Fruit fly (Drosophila melanogaster): ENCODE measurements around the gene CG42371.

CG42371 gene

DNA sequence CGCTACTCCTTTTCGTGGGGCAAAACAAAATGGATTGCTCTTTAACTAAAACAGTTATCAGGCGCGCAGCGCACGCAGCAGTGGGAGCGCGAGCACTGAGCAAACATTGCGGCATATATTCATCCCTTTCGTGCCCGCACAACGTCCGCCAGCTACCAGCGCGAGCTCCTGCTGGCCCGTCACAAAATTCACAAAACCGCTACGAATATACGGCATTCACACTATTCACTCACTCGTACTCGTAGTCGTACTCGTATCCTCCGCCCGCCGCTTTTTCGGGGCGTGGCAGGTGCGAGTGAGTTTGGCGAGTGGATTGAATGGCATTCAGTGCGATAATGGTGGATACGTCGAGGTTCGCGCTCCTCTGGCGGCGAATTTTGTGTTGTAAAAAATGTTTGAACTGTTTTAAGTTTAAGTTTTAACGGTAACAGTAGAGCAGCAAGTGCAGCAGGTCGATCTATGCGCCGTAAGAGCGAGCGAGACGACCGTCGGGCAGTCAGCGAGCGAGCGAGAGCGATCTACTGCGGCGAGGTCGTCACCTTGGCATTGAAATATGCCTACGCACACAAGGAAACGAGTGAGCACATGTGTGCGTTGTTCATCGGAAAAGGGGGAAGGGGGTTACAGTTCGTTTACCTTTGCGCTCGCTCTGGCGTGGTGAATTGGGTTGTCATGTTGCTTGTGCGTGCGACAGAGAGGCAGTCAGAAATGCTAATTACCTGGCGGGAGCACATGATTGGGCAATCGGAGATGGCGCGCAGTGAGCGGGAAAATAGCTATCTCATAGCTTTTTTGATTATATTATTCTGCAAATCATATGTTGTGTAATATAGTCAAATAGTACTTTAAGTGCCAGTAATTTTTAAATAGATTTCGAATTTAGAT lies 20.2 kb downstream of the CG42371 start:
- TF ChIP-seq insv (optimal IDR thresholded peaks at IDR 0.05) (no peak), Myc (optimal IDR thresholded peaks at IDR 0.05) (no peak), ttk (optimal IDR thresholded peaks at IDR 0.05) (no peak), h (optimal IDR thresholded peaks at IDR 0.05) (no peak), psq (optimal IDR thresholded peaks at IDR 0.05) (no peak), Sin3A (optimal IDR thresholded peaks at IDR 0.05) (no peak)

DNA sequence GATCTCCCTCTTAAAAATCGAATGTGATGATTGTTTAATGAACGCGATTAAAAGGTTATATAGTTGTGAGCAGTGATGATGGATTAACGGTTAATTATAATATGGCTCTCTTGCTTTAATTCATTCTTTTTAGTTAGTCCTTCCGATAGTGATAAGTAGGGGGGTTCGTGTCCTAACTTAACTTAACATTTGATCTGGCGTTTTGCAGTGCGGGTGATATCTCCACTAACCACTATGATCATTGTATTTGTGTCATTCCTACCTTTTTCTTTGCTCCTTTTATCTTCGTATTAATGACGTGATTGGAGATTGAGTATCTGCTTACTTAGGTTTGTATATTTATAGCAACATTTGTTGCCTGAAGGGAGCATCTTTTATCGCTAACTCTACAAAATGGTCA lies 21.7 kb downstream of the CG42371 start:
- no peak for TF ChIP-seq insv (optimal IDR thresholded peaks at IDR 0.05)
- TF ChIP-seq Sin3A (optimal IDR thresholded peaks at IDR 0.05): no peak
- TF ChIP-seq psq (optimal IDR thresholded peaks at IDR 0.05): no peak
- no peak for TF ChIP-seq Myc (optimal IDR thresholded peaks at IDR 0.05)
- TF ChIP-seq ttk (optimal IDR thresholded peaks at IDR 0.05): no peak
- TF ChIP-seq h (optimal IDR thresholded peaks at IDR 0.05): no peak

DNA sequence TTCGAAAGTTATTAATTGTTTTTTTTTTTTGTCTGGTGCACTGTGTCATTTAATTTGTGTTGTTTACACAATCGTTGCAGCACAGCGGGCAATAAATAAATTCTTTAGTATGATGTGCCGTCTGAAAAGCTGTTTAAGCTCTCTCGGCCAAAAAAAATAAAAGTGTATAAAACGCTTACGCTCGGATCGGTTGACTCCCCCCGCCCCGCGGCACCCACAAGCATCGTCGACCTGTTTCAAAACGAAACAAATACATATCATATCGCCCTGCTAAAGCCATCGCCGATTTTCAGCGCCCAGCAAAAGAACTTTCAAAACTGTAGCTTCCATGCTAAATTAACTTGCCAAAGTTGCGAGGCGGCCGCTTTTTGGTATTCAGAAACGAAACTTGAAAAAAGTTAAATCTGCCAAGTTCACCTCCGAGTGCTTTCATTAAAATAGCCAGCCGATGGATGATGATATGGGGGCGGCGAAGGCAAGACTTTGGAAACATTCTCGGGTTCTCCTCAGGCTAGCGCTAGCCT lies 22.7 kb downstream of the CG42371 start:
- TF ChIP-seq ttk (optimal IDR thresholded peaks at IDR 0.05) (no peak), psq (optimal IDR thresholded peaks at IDR 0.05) (no peak), Myc (optimal IDR thresholded peaks at IDR 0.05) (no peak), Sin3A (optimal IDR thresholded peaks at IDR 0.05) (no peak), h (optimal IDR thresholded peaks at IDR 0.05) (peak; percentile 32), insv (optimal IDR thresholded peaks at IDR 0.05) (peak; percentile 22)

DNA sequence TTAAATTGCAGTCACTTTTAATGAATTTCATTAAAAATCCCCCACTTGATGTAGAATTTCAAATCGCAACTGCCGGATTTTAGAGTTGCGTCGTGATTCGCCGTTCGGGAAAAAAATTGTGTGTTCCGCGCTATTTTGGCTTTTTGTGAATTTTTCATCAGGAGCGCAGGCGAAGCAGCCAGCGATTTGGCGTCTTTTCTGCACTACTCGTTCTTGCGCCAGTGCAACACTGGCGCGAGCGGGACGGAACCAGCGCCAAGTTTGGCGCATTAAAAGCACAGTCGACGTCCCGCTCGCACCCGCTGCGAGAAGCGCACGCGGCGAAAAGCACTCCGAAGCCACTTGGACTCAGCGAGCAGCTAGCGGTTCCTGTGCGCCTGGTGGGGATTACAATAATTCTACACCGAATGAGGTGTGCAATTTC lies 23.7 kb downstream of the CG42371 start:
- TF ChIP-seq insv (optimal IDR thresholded peaks at IDR 0.05) (no peak), Sin3A (optimal IDR thresholded peaks at IDR 0.05) (no peak), psq (optimal IDR thresholded peaks at IDR 0.05) (no peak), Myc (optimal IDR thresholded peaks at IDR 0.05) (no peak), h (optimal IDR thresholded peaks at IDR 0.05) (no peak), ttk (optimal IDR thresholded peaks at IDR 0.05) (no peak)

DNA sequence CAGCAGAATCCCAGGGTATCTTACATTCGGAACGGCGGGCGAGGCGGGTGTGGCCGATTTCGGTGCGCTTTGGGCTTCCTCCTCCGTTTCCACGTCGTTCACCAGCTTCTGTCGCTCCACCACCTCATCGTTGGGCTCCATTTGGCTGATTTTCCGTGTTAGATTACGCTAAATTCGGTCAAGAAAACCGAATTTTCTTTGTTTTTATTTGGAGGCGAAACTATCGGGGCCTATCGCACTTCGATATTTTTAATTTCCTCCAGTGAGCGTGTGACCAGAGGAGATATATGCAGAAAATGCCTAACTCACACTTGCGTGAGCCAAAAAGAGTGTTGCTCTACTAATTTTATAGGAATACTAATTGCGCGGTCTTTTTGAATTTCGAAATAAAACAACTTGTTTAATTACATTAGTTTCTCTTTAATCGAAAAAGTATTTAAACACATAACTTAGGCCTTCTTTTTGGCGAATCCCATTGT lies 24.9 kb downstream of the CG42371 start, which contains the start of gene CG10874:
TSS of gene CG10874 (minus strand) at position 264 of the 479 bp plus-strand sequence.
- TF ChIP-seq Sin3A (optimal IDR thresholded peaks at IDR 0.05) (no peak), insv (optimal IDR thresholded peaks at IDR 0.05) (no peak), Myc (optimal IDR thresholded peaks at IDR 0.05) (no peak), h (optimal IDR thresholded peaks at IDR 0.05) (no peak), psq (optimal IDR thresholded peaks at IDR 0.05) (no peak), ttk (optimal IDR thresholded peaks at IDR 0.05) (no peak)

DNA sequence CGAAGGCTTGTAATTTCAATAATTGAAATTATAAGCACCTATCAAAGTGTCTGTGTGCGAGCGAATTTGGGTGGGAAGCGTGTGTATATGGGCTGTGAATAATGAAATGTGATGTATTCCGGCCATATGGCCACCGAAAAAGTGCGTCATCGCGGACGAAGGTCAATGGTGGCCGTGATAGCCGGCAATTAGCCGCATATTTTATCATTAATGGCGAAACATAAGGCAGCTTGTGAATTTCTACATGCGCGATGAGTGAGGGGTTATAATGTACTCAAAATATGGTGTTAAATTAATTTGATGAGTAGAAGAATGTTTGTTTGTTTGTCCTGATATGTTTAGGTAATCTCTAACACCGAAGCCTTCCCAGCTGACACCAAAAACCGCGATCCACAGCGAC lies 25.6 kb downstream of the CG42371 start:
- TF ChIP-seq insv (optimal IDR thresholded peaks at IDR 0.05): no peak
- TF ChIP-seq Myc (optimal IDR thresholded peaks at IDR 0.05): no peak
- no peak for TF ChIP-seq ttk (optimal IDR thresholded peaks at IDR 0.05)
- TF ChIP-seq psq (optimal IDR thresholded peaks at IDR 0.05): no peak
- no peak for TF ChIP-seq Sin3A (optimal IDR thresholded peaks at IDR 0.05)
- TF ChIP-seq h (optimal IDR thresholded peaks at IDR 0.05): no peak

DNA sequence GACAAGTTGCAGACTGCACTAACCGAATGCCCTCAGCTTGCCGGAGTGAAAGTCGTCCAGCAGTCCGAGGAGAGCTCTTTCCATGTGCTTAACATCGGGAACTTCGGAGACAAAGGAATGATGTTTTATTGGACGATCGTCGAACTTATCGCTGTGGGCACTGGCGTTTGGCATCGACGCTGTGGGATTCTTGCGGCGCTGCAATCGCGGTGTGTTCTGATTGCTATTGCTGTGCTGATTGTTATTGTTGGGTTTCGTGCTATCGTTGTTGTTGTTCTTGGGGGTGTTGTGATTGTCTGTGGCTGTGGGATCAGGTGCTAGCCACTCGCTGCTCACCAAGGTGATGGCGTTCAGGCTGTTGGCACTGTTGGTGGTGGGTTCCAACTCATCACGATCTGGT lies 26.4 kb downstream of the CG42371 start:
- TF ChIP-seq insv (optimal IDR thresholded peaks at IDR 0.05): no peak
- TF ChIP-seq h (optimal IDR thresholded peaks at IDR 0.05): no peak
- TF ChIP-seq Myc (optimal IDR thresholded peaks at IDR 0.05): no peak
- no peak for TF ChIP-seq psq (optimal IDR thresholded peaks at IDR 0.05)
- no peak for TF ChIP-seq Sin3A (optimal IDR thresholded peaks at IDR 0.05)
- no peak for TF ChIP-seq ttk (optimal IDR thresholded peaks at IDR 0.05)

DNA sequence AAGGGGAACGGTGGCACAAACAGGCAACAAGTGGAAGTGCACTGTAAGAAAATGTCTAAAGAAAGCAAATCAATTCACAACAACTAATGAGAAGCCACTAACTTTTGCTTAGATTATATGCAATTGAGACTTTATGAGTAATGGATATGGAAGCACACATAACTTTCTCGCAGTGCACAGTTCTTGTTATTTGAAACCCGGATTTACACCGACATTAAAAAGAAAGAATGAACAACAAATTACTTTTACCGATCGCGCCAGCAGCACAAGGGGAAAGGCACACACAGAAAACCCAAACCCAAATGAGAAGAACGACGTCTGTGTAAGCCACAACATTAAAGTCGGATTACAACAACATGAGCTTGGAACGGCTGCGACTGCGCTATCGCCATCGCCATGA lies 27.9 kb downstream of the CG42371 start:
- TF ChIP-seq Myc (optimal IDR thresholded peaks at IDR 0.05) (no peak), h (optimal IDR thresholded peaks at IDR 0.05) (no peak), psq (optimal IDR thresholded peaks at IDR 0.05) (no peak), ttk (optimal IDR thresholded peaks at IDR 0.05) (no peak), insv (optimal IDR thresholded peaks at IDR 0.05) (no peak), Sin3A (optimal IDR thresholded peaks at IDR 0.05) (no peak)

DNA sequence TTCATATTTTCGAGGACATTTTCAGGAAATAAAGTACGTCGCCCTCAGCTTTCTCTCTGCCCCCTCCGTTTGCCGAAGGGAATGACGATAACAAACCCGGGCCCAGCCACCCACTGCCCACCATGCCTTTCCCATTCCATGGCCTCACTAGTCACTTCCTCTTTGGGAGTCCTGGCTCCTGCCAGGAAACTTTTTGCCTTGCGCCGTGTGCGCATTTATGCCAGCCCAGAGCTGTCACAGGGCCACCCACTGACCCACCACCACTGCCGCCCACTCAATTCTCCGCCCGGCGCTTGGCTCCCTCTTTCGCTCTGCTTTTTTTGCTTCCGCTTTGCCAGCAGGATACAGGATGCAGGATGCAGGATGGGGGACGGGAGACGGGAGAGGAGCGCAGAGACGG lies 29.6 kb downstream of the CG42371 start:
- TF ChIP-seq h (optimal IDR thresholded peaks at IDR 0.05) (no peak), Sin3A (optimal IDR thresholded peaks at IDR 0.05) (no peak), psq (optimal IDR thresholded peaks at IDR 0.05) (no peak), ttk (optimal IDR thresholded peaks at IDR 0.05) (no peak), insv (optimal IDR thresholded peaks at IDR 0.05) (no peak), Myc (optimal IDR thresholded peaks at IDR 0.05) (no peak)

DNA sequence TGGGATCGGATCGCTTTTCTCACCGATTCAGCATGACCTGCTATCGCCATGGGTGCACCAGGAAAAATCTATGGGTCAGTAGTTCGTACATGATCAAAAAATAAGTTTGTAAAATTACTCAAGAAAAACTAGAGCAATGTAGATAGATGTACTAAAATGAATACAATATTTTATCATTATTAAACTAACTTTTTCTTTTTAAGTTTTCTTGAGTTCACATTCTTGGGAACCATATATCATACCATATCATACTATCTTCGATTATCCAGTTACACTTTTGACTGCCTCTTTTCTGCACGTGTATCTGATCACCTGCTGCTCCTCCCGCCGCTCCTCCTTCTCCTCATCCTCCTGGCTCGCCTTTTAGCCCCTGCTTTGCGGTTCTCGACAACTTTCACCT lies 31.7 kb downstream of the CG42371 start:
- TF ChIP-seq Sin3A (optimal IDR thresholded peaks at IDR 0.05): no peak
- TF ChIP-seq Myc (optimal IDR thresholded peaks at IDR 0.05): no peak
- TF ChIP-seq insv (optimal IDR thresholded peaks at IDR 0.05): no peak
- TF ChIP-seq h (optimal IDR thresholded peaks at IDR 0.05): no peak
- no peak for TF ChIP-seq psq (optimal IDR thresholded peaks at IDR 0.05)
- TF ChIP-seq ttk (optimal IDR thresholded peaks at IDR 0.05): no peak

DNA sequence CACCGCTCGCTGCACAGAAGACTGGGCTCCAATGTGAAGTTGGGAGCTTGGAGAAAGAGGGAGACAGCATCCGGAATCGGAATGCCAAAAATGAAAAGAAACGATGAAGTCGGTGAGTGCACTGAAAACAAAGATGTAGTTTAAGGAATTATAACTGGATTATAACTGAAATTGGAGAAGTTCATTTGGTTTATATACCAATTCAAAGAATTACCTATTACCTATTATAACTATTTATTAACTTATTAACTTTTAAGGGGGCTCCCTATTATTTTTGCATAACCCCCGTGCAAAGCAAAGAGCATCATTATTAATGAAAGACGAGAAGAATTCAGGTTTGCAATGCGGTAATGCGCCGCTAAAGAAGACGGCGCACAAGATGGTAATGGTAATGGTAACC lies 32.4 kb downstream of the CG42371 start:
- TF ChIP-seq h (optimal IDR thresholded peaks at IDR 0.05) (no peak), Myc (optimal IDR thresholded peaks at IDR 0.05) (no peak), psq (optimal IDR thresholded peaks at IDR 0.05) (no peak), ttk (optimal IDR thresholded peaks at IDR 0.05) (no peak), Sin3A (optimal IDR thresholded peaks at IDR 0.05) (no peak), insv (optimal IDR thresholded peaks at IDR 0.05) (no peak)

DNA sequence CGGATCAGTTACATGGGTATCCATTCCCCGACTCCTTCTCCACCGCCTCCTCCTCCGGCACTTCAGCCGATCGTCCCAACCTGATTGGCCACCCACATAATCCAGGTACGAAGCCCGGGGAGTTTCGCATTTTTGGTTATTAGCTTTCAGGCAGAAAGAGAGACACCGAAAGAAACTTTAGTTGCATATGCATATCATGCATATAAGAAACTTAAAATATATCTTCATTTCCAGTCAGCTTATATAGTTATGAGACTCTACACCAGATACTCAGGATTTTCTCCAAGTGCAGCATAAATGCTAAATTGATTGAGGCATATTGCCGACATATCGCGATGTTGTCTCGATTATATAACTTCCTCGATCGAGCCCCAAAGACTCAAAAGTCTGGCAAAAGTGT lies 32.9 kb downstream of the CG42371 start:
- TF ChIP-seq psq (optimal IDR thresholded peaks at IDR 0.05): no peak
- no peak for TF ChIP-seq Myc (optimal IDR thresholded peaks at IDR 0.05)
- no peak for TF ChIP-seq insv (optimal IDR thresholded peaks at IDR 0.05)
- no peak for TF ChIP-seq h (optimal IDR thresholded peaks at IDR 0.05)
- TF ChIP-seq ttk (optimal IDR thresholded peaks at IDR 0.05): no peak
- TF ChIP-seq Sin3A (optimal IDR thresholded peaks at IDR 0.05): no peak

Measured in Kc167 (cell line).